Worm (Caenorhabditis elegans): Measurements from ENCODE around the gene T11B7.2.

DNA sequence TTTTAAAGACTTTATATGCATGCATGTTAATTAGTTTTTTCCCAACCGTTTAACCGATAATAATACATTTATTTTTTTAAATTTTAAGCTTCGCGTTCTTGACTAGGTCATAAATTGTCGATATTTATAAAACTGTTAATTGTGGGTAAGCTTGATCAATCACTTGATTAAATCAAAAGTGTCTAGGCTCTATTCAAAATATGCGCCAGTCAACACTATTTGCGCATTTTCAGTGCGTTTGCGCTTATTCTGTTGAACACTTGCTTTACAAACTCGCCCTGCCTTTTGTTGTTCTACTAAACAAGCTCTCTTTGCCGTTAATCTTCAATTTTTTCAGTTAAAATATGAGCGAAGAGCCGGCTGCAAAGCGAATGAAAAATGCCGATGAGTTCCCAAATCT is 46.8 kb upstream of the T11B7.2 start, which contains the start of gene spr-2:
- TF ChIP-seq nhr-76 (tag; optimal IDR thresholded peaks at IDR 0.05) (no peak), jun-1 (tag; optimal IDR thresholded peaks at IDR 0.05) (no peak), nhr-28 (tag; optimal IDR thresholded peaks at IDR 0.05) (peak; percentile 38), zag-1 (tag; optimal IDR thresholded peaks at IDR 0.05) (no peak), F10B5.3 (tag; optimal IDR thresholded peaks at IDR 0.05) (no peak), aly-2 (tag; optimal IDR thresholded peaks at IDR 0.05) (no peak), ces-1 (GFP tag; optimal IDR thresholded peaks at IDR 0.05) (no peak), lin-1 (GFP tag; IDR thresholded peaks at IDR 0.05) (no peak), lin-15B (tag; optimal IDR thresholded peaks at IDR 0.05) (no peak)

Measured in whole organism, L4 larva.